Fruit fly (Drosophila melanogaster) whole organism, embryonic: Measurements from ENCODE around the gene PIP82.

Experiments
- C15 ChIP-seq: fragments of 200-800 bp; sonication (Bioruptor generic); IDR thresholded peaks from 3 replicates; pipeline ENCODE4 v1.3.6; 2022; ENCODE audit warnings: missing biosample characterization, missing genetic modification characterization
- CG10267 ChIP-seq: fragments of 200-800 bp; sonication (Bioruptor generic); optimal IDR thresholded peaks from 2 replicates; lab custom pipeline; 2018; ENCODE audit warnings: missing biosample characterization, mild to moderate bottlenecking, missing genetic modification characterization, moderate library complexity
- CG13123 ChIP-seq: fragments of 200-800 bp; sonication (Bioruptor generic); optimal IDR thresholded peaks from 2 replicates; lab custom pipeline; 2016; ENCODE audit warnings: missing biosample characterization, missing genetic modification characterization
- CG13775 ChIP-seq: fragments of 200-800 bp; sonication (Bioruptor generic); optimal IDR thresholded peaks from 3 replicates; lab custom pipeline; 2017; ENCODE audit warnings: missing biosample characterization, mild to moderate bottlenecking, missing genetic modification characterization
- CG14860 ChIP-seq: fragments of 200-800 bp; sonication (Bioruptor generic); IDR thresholded peaks from 3 replicates; pipeline ENCODE4 v1.3.6; 2022; ENCODE audit warnings: missing biosample characterization, missing genetic modification characterization; ENCODE audit not compliant: partially characterized antibody
- CG17385 ChIP-seq: fragments of 200-800 bp; sonication (Bioruptor generic); optimal IDR thresholded peaks from 3 replicates; lab custom pipeline; 2018; ENCODE audit warnings: missing biosample characterization, mild to moderate bottlenecking, missing genetic modification characterization
- CG18476 ChIP-seq: fragments of 200-800 bp; sonication (Bioruptor generic); optimal IDR thresholded peaks from 2 replicates; lab custom pipeline; 2016; ENCODE audit warnings: missing biosample characterization, mild to moderate bottlenecking, missing genetic modification characterization
- CG4730 ChIP-seq: fragments of 200-800 bp; sonication (Bioruptor generic); IDR thresholded peaks from 2 replicates; pipeline ENCODE4 v1.3.6; 2022; ENCODE audit warnings: missing biosample characterization, missing genetic modification characterization
- CG7271 ChIP-seq: fragments of 200-800 bp; sonication (Bioruptor generic); optimal IDR thresholded peaks from 2 replicates; lab custom pipeline; 2018; ENCODE audit warnings: missing biosample characterization, mild to moderate bottlenecking, missing genetic modification characterization, moderate library complexity
- CG7786 ChIP-seq: fragments of 200-800 bp; sonication (Bioruptor generic); optimal IDR thresholded peaks from 2 replicates; lab custom pipeline; 2016; ENCODE audit warnings: missing biosample characterization, missing genetic modification characterization
- CG7987 ChIP-seq: fragments of 200-800 bp; sonication (Bioruptor generic); optimal IDR thresholded peaks from 2 replicates; lab custom pipeline; 2018; ENCODE audit warnings: missing biosample characterization, mild to moderate bottlenecking, missing genetic modification characterization, moderate library complexity
- CoRest ChIP-seq: fragments of 200-800 bp; sonication (Bioruptor generic); optimal IDR thresholded peaks from 3 replicates; lab custom pipeline; 2018; ENCODE audit warnings: missing biosample characterization, mild to moderate bottlenecking, missing genetic modification characterization, moderate library complexity
- E2f2 ChIP-seq: fragments of 200-800 bp; sonication (Bioruptor generic); IDR thresholded peaks from 2 replicates; pipeline ENCODE4 v1.3.6; 2022; ENCODE audit warnings: missing biosample characterization, missing genetic modification characterization
- ERR ChIP-seq: fragments of 200-800 bp; sonication (Bioruptor generic); optimal IDR thresholded peaks from 2 replicates; lab custom pipeline; 2016; ENCODE audit warnings: missing biosample characterization, missing genetic modification characterization
- Fer1 ChIP-seq: fragments of 200-800 bp; sonication (Bioruptor generic); optimal IDR thresholded peaks from 2 replicates; lab custom pipeline; 2017; ENCODE audit warnings: missing biosample characterization, mild to moderate bottlenecking, missing genetic modification characterization
- HHEX ChIP-seq: fragments of 200-800 bp; sonication (Bioruptor generic); optimal IDR thresholded peaks from 3 replicates; lab custom pipeline; 2017; ENCODE audit warnings: missing biosample characterization, mild to moderate bottlenecking, missing genetic modification characterization, missing genetic modification reagents
- Hand ChIP-seq: fragments of 200-800 bp; sonication (Bioruptor generic); optimal IDR thresholded peaks from 2 replicates; lab custom pipeline; 2017; ENCODE audit warnings: mild to moderate bottlenecking, missing biosample characterization, missing genetic modification reagents, missing genetic modification characterization
- HmgZ ChIP-seq: fragments of 200-800 bp; sonication (Bioruptor generic); optimal IDR thresholded peaks from 2 replicates; lab custom pipeline; 2018; ENCODE audit warnings: missing biosample characterization, mild to moderate bottlenecking, missing genetic modification characterization
- Max ChIP-seq: fragments of 200-800 bp; sonication (Bioruptor generic); optimal IDR thresholded peaks from 2 replicates; lab custom pipeline; 2016; ENCODE audit warnings: missing biosample characterization, mild to moderate bottlenecking, missing genetic modification characterization
- Optix ChIP-seq: fragments of 200-800 bp; sonication (Bioruptor generic); IDR thresholded peaks from 3 replicates; pipeline ENCODE4 v1.3.6; 2022; ENCODE audit warnings: missing biosample characterization, missing genetic modification characterization
- Pdp1 ChIP-seq, 2 experiments: fragments of 200-800 bp; sonication (Bioruptor generic); optimal IDR thresholded peaks; 3 replicates each; lab custom pipeline; 2016; ENCODE audit warnings: missing biosample characterization in 2 of 2, missing genetic modification characterization in 2 of 2, mild to moderate bottlenecking in 1 of 2, moderate library complexity in 1 of 2
- Poxn ChIP-seq: fragments of 200-800 bp; sonication (Bioruptor generic); IDR thresholded peaks from 2 replicates; pipeline ENCODE4 v1.3.6; 2022; ENCODE audit warnings: missing biosample characterization, missing genetic modification characterization
- TFAM ChIP-seq: fragments of 200-800 bp; sonication (Bioruptor generic); optimal IDR thresholded peaks from 2 replicates; lab custom pipeline; 2017; ENCODE audit warnings: missing biosample characterization, missing genetic modification characterization, inconsistent platforms
- Xbp1 ChIP-seq: fragments of 200-800 bp; sonication (Bioruptor generic); optimal IDR thresholded peaks from 3 replicates; lab custom pipeline; 2016; ENCODE audit warnings: missing biosample characterization, mild to moderate bottlenecking, missing genetic modification characterization
- bowl ChIP-seq: fragments of 200-800 bp; sonication (Bioruptor generic); IDR thresholded peaks from 2 replicates; pipeline ENCODE4 v1.3.6; 2022; ENCODE audit warnings: missing biosample characterization, missing genetic modification characterization
- caup ChIP-seq: fragments of 200-800 bp; sonication (Bioruptor generic); optimal IDR thresholded peaks from 3 replicates; lab custom pipeline; 2017; ENCODE audit warnings: missing biosample characterization, mild to moderate bottlenecking, missing genetic modification characterization, moderate library complexity; ENCODE audit not compliant: severe bottlenecking
- corto ChIP-seq: fragments of 200-800 bp; sonication (Bioruptor generic); optimal IDR thresholded peaks from 2 replicates; lab custom pipeline; 2016; ENCODE audit warnings: missing biosample characterization, mild to moderate bottlenecking, missing genetic modification characterization, moderate library complexity
- danr ChIP-seq: fragments of 200-800 bp; sonication (Bioruptor generic); IDR thresholded peaks from 2 replicates; pipeline ENCODE4 v1.3.6; 2022; ENCODE audit warnings: missing biosample characterization, missing genetic modification characterization
- dm ChIP-seq: fragments of 200-800 bp; sonication (Bioruptor generic); optimal IDR thresholded peaks from 3 replicates; lab custom pipeline; 2016; ENCODE audit warnings: missing biosample characterization, missing genetic modification characterization
- dpn ChIP-seq, 2 experiments: fragments of 200-800 bp; sonication (Bioruptor generic); optimal IDR thresholded peaks; 3 replicates each; lab custom pipeline; 2016; ENCODE audit warnings: missing biosample characterization in 2 of 2, missing genetic modification characterization in 2 of 2
- eyg ChIP-seq: fragments of 200-800 bp; sonication (Bioruptor generic); optimal IDR thresholded peaks from 3 replicates; lab custom pipeline; 2016; ENCODE audit warnings: missing biosample characterization, missing genetic modification characterization
- gce ChIP-seq: fragments of 200-800 bp; sonication (Bioruptor generic); IDR thresholded peaks from 3 replicates; pipeline ENCODE4 v1.3.6; 2022; ENCODE audit warnings: missing biosample characterization, missing genetic modification characterization
- grn ChIP-seq: fragments of 200-800 bp; sonication (Bioruptor generic); optimal IDR thresholded peaks from 3 replicates; lab custom pipeline; 2017; ENCODE audit warnings: missing biosample characterization, missing genetic modification characterization
- ham ChIP-seq: fragments of 200-800 bp; sonication (Bioruptor generic); IDR thresholded peaks from 2 replicates; pipeline ENCODE4 v1.3.6; 2022; ENCODE audit warnings: missing biosample characterization, missing genetic modification characterization
- hb ChIP-seq: fragments of 200-800 bp; sonication (Bioruptor generic); IDR thresholded peaks from 3 replicates; pipeline ENCODE4 v1.3.6; 2022; ENCODE audit warnings: missing biosample characterization, missing genetic modification characterization; ENCODE audit not compliant: partially characterized antibody
- jigr1 ChIP-seq: fragments of 200-800 bp; sonication (Bioruptor generic); IDR thresholded peaks from 3 replicates; pipeline ENCODE4 v1.3.6; 2022; ENCODE audit warnings: missing biosample characterization, missing genetic modification characterization
- ken ChIP-seq: fragments of 200-800 bp; sonication (Bioruptor generic); IDR thresholded peaks from 3 replicates; pipeline ENCODE4 v1.3.6; 2022; ENCODE audit warnings: missing biosample characterization, missing genetic modification characterization
- lov ChIP-seq, 2 experiments: fragments of 200-800 bp in 1 of 2; fragments of >200 bp in 1 of 2; sonication (Bioruptor generic) in 1 of 2; IDR thresholded peaks in 1 of 2; optimal IDR thresholded peaks in 1 of 2; 2 replicates in 1 of 2; 3 replicates in 1 of 2; pipeline versions ENCODE4 v1.3.6 to Lab custom; 2017 to 2022; ENCODE audit warnings: missing biosample characterization in 1 of 2, missing genetic modification characterization in 1 of 2
- oc ChIP-seq: fragments of 200-800 bp; sonication (Bioruptor generic); optimal IDR thresholded peaks from 2 replicates; lab custom pipeline; 2018; ENCODE audit warnings: missing biosample characterization, mild to moderate bottlenecking, missing genetic modification characterization, moderate library complexity
- pfk ChIP-seq: fragments of 200-800 bp; sonication (Bioruptor generic); optimal IDR thresholded peaks from 2 replicates; lab custom pipeline; 2018; ENCODE audit warnings: missing biosample characterization, mild to moderate bottlenecking, missing genetic modification characterization, moderate library complexity
- prd ChIP-seq, 3 experiments: fragments of >200 bp in 2 of 3; fragments of 200-800 bp in 1 of 3; sonication (Bioruptor generic) in 1 of 3; optimal IDR thresholded peaks in 2 of 3; IDR thresholded peaks in 1 of 3; 2 replicates in 2 of 3; 3 replicates in 1 of 3; pipeline versions ENCODE4 v1.3.6 to Lab custom; 2017 to 2022; ENCODE audit warnings: missing biosample characterization in 1 of 3, missing genetic modification characterization in 1 of 3
- ranshi ChIP-seq: fragments of 200-800 bp; sonication (Bioruptor generic); IDR thresholded peaks from 2 replicates; pipeline ENCODE4 v1.3.6; 2022; ENCODE audit warnings: missing biosample characterization, missing genetic modification characterization
- sd ChIP-seq: fragments of 200-800 bp; sonication (Bioruptor generic); optimal IDR thresholded peaks from 3 replicates; lab custom pipeline; 2018; ENCODE audit warnings: missing biosample characterization, mild to moderate bottlenecking, missing genetic modification characterization, moderate library complexity
- tap ChIP-seq: fragments of 200-800 bp; optimal IDR thresholded peaks from 3 replicates; lab custom pipeline; 2019; ENCODE audit warnings: missing biosample characterization, mild to moderate bottlenecking, missing genetic modification characterization, moderate library complexity
- tgo ChIP-seq: fragments of 200-800 bp; sonication (Bioruptor generic); IDR thresholded peaks from 3 replicates; pipeline ENCODE4 v1.3.6; 2022; ENCODE audit warnings: missing biosample characterization, missing genetic modification characterization
- trem ChIP-seq: fragments of 200-800 bp; optimal IDR thresholded peaks from 3 replicates; lab custom pipeline; 2019; ENCODE audit warnings: missing biosample characterization, mild to moderate bottlenecking, missing genetic modification characterization, moderate library complexity
- vnd ChIP-seq: fragments of 200-800 bp; sonication (Bioruptor generic); IDR thresholded peaks from 3 replicates; pipeline ENCODE4 v1.3.6; 2022; ENCODE audit warnings: missing biosample characterization, missing genetic modification characterization; ENCODE audit not compliant: partially characterized antibody

Gene PIP82

dm6 chrX:8560087-8560999 lies 30.8 kb upstream of the PIP82 start, which contains the start of the genes CG12112 and Trf4-1 (continued):
- TF ChIP-seq caup (GFP tag; lab: Kevin White, UChicago) (no peak), TFAM (no peak), jigr1 (GFP tag; lab: Robert Waterston, UW) (peak; percentile 64; the same call in 1 of the 3 replicates), grn (GFP tag; lab: Kevin White, UChicago) (peak; percentile 8), CG17385 (GFP tag; lab: Kevin White, UChicago) (no peak), Fer1 (no peak), Pdp1 (GFP tag; optimal IDR thresholded peaks at IDR 0.05; lab: Kevin White, UChicago) (no peak), tgo (GFP tag; lab: Robert Waterston, UW) (no peak), Optix (GFP tag; lab: Robert Waterston, UW) (no peak), E2f2 (GFP tag; lab: Robert Waterston, UW) (peak; percentile 16; the same call in 1 of the 2 replicates), ERR (no peak), Xbp1 (GFP tag; lab: Kevin White, UChicago) (peak; percentile 7), eyg (no peak), gce (GFP tag; lab: Robert Waterston, UW) (no peak), tap (tag; lab: Kevin White, UChicago) (no peak), ken (GFP tag; lab: Robert Waterston, UW) (no peak), CG7987 (GFP tag; lab: Kevin White, UChicago) (no peak), corto (GFP tag; lab: Kevin White, UChicago) (no peak), dpn (GFP tag; optimal IDR thresholded peaks at IDR 0.05; lab: Kevin White, UChicago) (peak in 1 of 2 experiments; percentile 2), CoRest (peak; percentile 37), C15 (no peak), danr (GFP tag; lab: Robert Waterston, UW) (no peak), lov (optimal IDR thresholded peaks at IDR 0.05; lab: Kevin White, UChicago) (no peak), lov (GFP tag; IDR thresholded peaks at IDR 0.05; lab: Robert Waterston, UW) (no peak), hb (peak; percentile 68; the same call in 1 of the 3 replicates), ranshi (GFP tag; lab: Robert Waterston, UW) (no peak), CG7271 (tag; lab: Kevin White, UChicago) (no peak), CG7786 (GFP tag; lab: Kevin White, UChicago) (no peak), Max (GFP tag; lab: Kevin White, UChicago) (peak; percentile 31), prd (optimal IDR thresholded peaks at IDR 0.05; lab: Kevin White, UChicago) (no peak), prd (GFP tag; IDR thresholded peaks at IDR 0.05; lab: Robert Waterston, UW) (no peak), CG13123 (GFP tag; lab: Kevin White, UChicago) (no peak), bowl (GFP tag; lab: Robert Waterston, UW) (no peak), sd (tag; lab: Kevin White, UChicago) (no peak), Hand (no peak), dm (GFP tag; lab: Kevin White, UChicago) (peak; percentile 81), CG4730 (GFP tag; lab: Robert Waterston, UW) (no peak), HHEX (no peak), CG13775 (GFP tag; lab: Kevin White, UChicago) (no peak), CG14860 (GFP tag; lab: Robert Waterston, UW) (peak; percentile 57; the same call in 2 of the 3 replicates), pfk (no peak), vnd (GFP tag; lab: Robert Waterston, UW) (peak; percentile 65; the same call in 2 of the 3 replicates), Poxn (GFP tag; lab: Robert Waterston, UW) (no peak), HmgZ (tag; lab: Kevin White, UChicago) (peak; percentile 27), trem (tag; lab: Kevin White, UChicago) (peak; percentile 49), oc (no peak), CG10267 (tag; lab: Kevin White, UChicago) (peak; percentile 53), ham (GFP tag; lab: Robert Waterston, UW) (no peak), CG18476 (no peak)
